Fruit fly (Drosophila melanogaster) whole organism, wandering third instar larva: Measurements from ENCODE around the gene CG1077.

Experiments
- Abd-B ChIP-seq: fragments of >200 bp; optimal IDR thresholded peaks from 2 replicates; lab custom pipeline; 2017; ENCODE audit warnings: missing biosample characterization, missing genetic modification characterization
- CG9705 ChIP-seq: fragments of 200-800 bp; sonication (Bioruptor generic); optimal IDR thresholded peaks from 2 replicates; lab custom pipeline; 2018; ENCODE audit warnings: missing biosample characterization, mild to moderate bottlenecking, missing genetic modification characterization
- CrebA ChIP-seq: fragments of 200-800 bp; sonication (Bioruptor generic); optimal IDR thresholded peaks from 2 replicates; lab custom pipeline; 2016; ENCODE audit warnings: missing biosample characterization, mild to moderate bottlenecking, missing genetic modification characterization, borderline replicate concordance
- Dfd ChIP-seq: fragments of >200 bp; optimal IDR thresholded peaks from 2 replicates; lab custom pipeline; 2017; ENCODE audit warnings: missing biosample characterization, missing genetic modification characterization
- Dif ChIP-seq: fragments of 200-275, 200-300 bp; sonication (Bioruptor generic); optimal IDR thresholded peaks from 2 replicates; lab custom pipeline; 2018; ENCODE audit warnings: missing biosample characterization, missing genetic modification characterization; ENCODE audit not compliant: partially characterized antibody
- GATAd ChIP-seq: sonication (Bioruptor generic); optimal IDR thresholded peaks from 2 replicates; lab custom pipeline; 2016; ENCODE audit warnings: missing biosample characterization, missing genetic modification characterization
- HLH106 ChIP-seq: fragments of 200-800 bp; optimal IDR thresholded peaks from 3 replicates; lab custom pipeline; 2019; ENCODE audit warnings: missing biosample characterization, mild to moderate bottlenecking, missing genetic modification characterization, moderate library complexity
- Hnf4 ChIP-seq: fragments of 200-800 bp; sonication (Bioruptor generic); optimal IDR thresholded peaks from 2 replicates; lab custom pipeline; 2016; ENCODE audit warnings: missing biosample characterization, mild to moderate bottlenecking, missing genetic modification characterization
- Hr78 ChIP-seq: fragments of >200 bp; optimal IDR thresholded peaks from 2 replicates; lab custom pipeline; 2017; ENCODE audit warnings: missing biosample characterization, missing genetic modification characterization
- Hr83 ChIP-seq: fragments of 200-300 bp; sonication (Bioruptor generic); optimal IDR thresholded peaks from 2 replicates; lab custom pipeline; 2016; ENCODE audit warnings: missing biosample characterization, mild to moderate bottlenecking, missing genetic modification characterization, moderate library complexity; ENCODE audit not compliant: poor library complexity, severe bottlenecking
- Jra ChIP-seq: sonication (Bioruptor generic); optimal IDR thresholded peaks from 2 replicates; lab custom pipeline; 2016; ENCODE audit warnings: missing biosample characterization, missing genetic modification characterization
- Myc ChIP-seq: fragments of >200 bp; optimal IDR thresholded peaks from 2 replicates; lab custom pipeline; 2017
- N ChIP-seq: fragments of >200 bp; optimal IDR thresholded peaks from 2 replicates; lab custom pipeline; 2018; ENCODE audit warnings: missing biosample characterization, missing external identifiers, missing genetic modification characterization
- OdsH ChIP-seq: fragments of 200-800 bp; sonication (Bioruptor generic); optimal IDR thresholded peaks from 2 replicates; lab custom pipeline; 2016; ENCODE audit warnings: missing biosample characterization, mild to moderate bottlenecking, missing genetic modification characterization
- Sp1 ChIP-seq: fragments of 200-800 bp; sonication (Bioruptor generic); optimal IDR thresholded peaks from 3 replicates; lab custom pipeline; 2019; ENCODE audit warnings: missing biosample characterization, mild to moderate bottlenecking, missing genetic modification characterization, moderate library complexity
- Vsx2 ChIP-seq: fragments of 200-300, 225-300 bp; sonication (Bioruptor generic); optimal IDR thresholded peaks from 2 replicates; lab custom pipeline; 2018; ENCODE audit warnings: missing biosample characterization, missing genetic modification characterization; ENCODE audit not compliant: partially characterized antibody
- br ChIP-seq: fragments of 200-800 bp; sonication (Bioruptor generic); optimal IDR thresholded peaks from 2 replicates; lab custom pipeline; 2016; ENCODE audit warnings: missing biosample characterization, missing genetic modification characterization
- brk ChIP-seq: fragments of 200-800 bp; sonication (Bioruptor generic); optimal IDR thresholded peaks from 2 replicates; lab custom pipeline; 2016; ENCODE audit warnings: missing biosample characterization, mild to moderate bottlenecking, missing genetic modification characterization
- dl ChIP-seq, 2 experiments: fragments of 175-275, 200-275 bp in 1 of 2; fragments of 200-275 bp in 1 of 2; sonication (Bioruptor generic); optimal IDR thresholded peaks; lab custom pipeline; 2018; ENCODE audit warnings: mild to moderate bottlenecking in 2 of 2, missing biosample characterization in 2 of 2, missing genetic modification characterization in 2 of 2, moderate library complexity in 2 of 2; ENCODE audit not compliant: partially characterized antibody in 2 of 2, insufficient read depth in 1 of 2
- dsf ChIP-seq: sonication (Bioruptor generic); optimal IDR thresholded peaks from 2 replicates; lab custom pipeline; 2016; ENCODE audit warnings: missing biosample characterization, missing genetic modification characterization, borderline replicate concordance
- ey ChIP-seq: fragments of 200-800 bp; sonication (Bioruptor generic); optimal IDR thresholded peaks from 2 replicates; lab custom pipeline; 2016; ENCODE audit warnings: missing biosample characterization, missing genetic modification characterization
- fru ChIP-seq: fragments of 200-800 bp; sonication (Bioruptor generic); optimal IDR thresholded peaks from 3 replicates; lab custom pipeline; 2016; ENCODE audit warnings: missing biosample characterization, mild to moderate bottlenecking, missing genetic modification characterization
- h ChIP-seq: fragments of 200-800 bp; sonication (Bioruptor generic); optimal IDR thresholded peaks from 3 replicates; lab custom pipeline; 2016; ENCODE audit warnings: missing biosample characterization, mild to moderate bottlenecking, missing genetic modification characterization
- lola ChIP-seq: fragments of >200 bp; optimal IDR thresholded peaks from 2 replicates; lab custom pipeline; 2017; ENCODE audit warnings: missing biosample characterization, missing genetic modification characterization
- pan ChIP-seq: fragments of >200 bp; optimal IDR thresholded peaks from 2 replicates; lab custom pipeline; 2017
- psq ChIP-seq: fragments of 200-800 bp; sonication (Bioruptor generic); optimal IDR thresholded peaks from 3 replicates; lab custom pipeline; 2017; ENCODE audit warnings: missing biosample characterization, mild to moderate bottlenecking, missing genetic modification characterization, moderate library complexity
- rgr ChIP-seq: fragments of 200-800 bp; sonication (Bioruptor generic); optimal IDR thresholded peaks from 3 replicates; lab custom pipeline; 2016; ENCODE audit warnings: missing biosample characterization, mild to moderate bottlenecking, missing genetic modification characterization
- sage ChIP-seq: fragments of 200-800 bp; sonication (Bioruptor generic); optimal IDR thresholded peaks from 2 replicates; lab custom pipeline; 2016; ENCODE audit warnings: missing biosample characterization, mild to moderate bottlenecking, missing genetic modification characterization
- sv ChIP-seq: fragments of 200-800 bp; sonication (Bioruptor generic); optimal IDR thresholded peaks from 3 replicates; lab custom pipeline; 2016; ENCODE audit warnings: missing biosample characterization, missing genetic modification characterization
- tai ChIP-seq: sonication (Bioruptor generic); optimal IDR thresholded peaks from 2 replicates; lab custom pipeline; 2016; ENCODE audit warnings: missing biosample characterization, missing genetic modification characterization
- usp ChIP-seq: fragments of >200 bp; optimal IDR thresholded peaks from 2 replicates; lab custom pipeline; 2017; ENCODE audit warnings: missing biosample characterization, missing genetic modification characterization
- woc ChIP-seq: sonication (Bioruptor generic); optimal IDR thresholded peaks from 2 replicates; lab custom pipeline; 2016; ENCODE audit warnings: missing biosample characterization, mild to moderate bottlenecking, missing genetic modification characterization

CG1077 gene

DNA sequence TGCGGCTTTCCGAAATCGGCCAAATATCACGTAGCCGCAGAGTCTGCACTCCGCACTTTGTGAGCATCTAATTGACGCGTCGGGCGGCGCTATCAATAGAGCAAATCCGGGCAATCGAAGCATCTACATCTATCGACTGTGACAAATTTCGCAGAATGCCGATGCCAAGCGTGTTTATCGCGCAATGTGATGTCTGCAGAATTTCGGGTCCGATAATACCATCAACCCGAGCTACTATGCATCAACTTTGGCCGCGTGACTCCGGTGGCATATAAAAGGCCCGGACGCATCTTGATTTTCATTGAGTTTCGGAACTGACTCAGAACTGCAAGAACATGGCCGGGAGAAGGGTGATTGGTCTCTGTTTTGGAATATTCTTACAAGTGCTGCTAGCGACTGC lies at the start of gene CG1077:
Gene CG1077, plus strand, starts transcription at position 301 of the 400 bp plus-strand sequence.
- no peak for TF ChIP-seq fru (GFP tag; lab: Kevin White, UChicago)
- TF ChIP-seq usp (GFP tag; lab: Kevin White, UChicago) = no peak
- no peak for TF ChIP-seq Vsx2
- no peak for TF ChIP-seq N (GFP tag; lab: Kevin White, UChicago)
- TF ChIP-seq OdsH (GFP tag; lab: Kevin White, UChicago) = no peak
- TF ChIP-seq Sp1 = no peak
- no peak for TF ChIP-seq Myc (lab: Kevin White, UChicago)
- TF ChIP-seq ey (GFP tag; lab: Kevin White, UChicago) = no peak
- TF ChIP-seq br = no peak
- TF ChIP-seq dsf (GFP tag; lab: Kevin White, UChicago) = no peak
- no peak for TF ChIP-seq GATAd (GFP tag; lab: Kevin White, UChicago)
- no peak for TF ChIP-seq rgr (GFP tag; lab: Kevin White, UChicago)
- TF ChIP-seq sage (GFP tag; lab: Kevin White, UChicago) = no peak
- no peak for TF ChIP-seq Dfd
- TF ChIP-seq Jra = no peak
- no peak for TF ChIP-seq Hr78 (GFP tag; lab: Kevin White, UChicago)
- no peak for TF ChIP-seq tai (GFP tag; lab: Kevin White, UChicago)
- TF ChIP-seq dl (GFP tag; optimal IDR thresholded peaks at IDR 0.05; lab: Kevin White, UChicago; ENCODE audit: insufficient read depth in 1 of 2, partially characterized antibody in 2 of 2) = no peak
- TF ChIP-seq, all 38 proteins: peak for 0

DNA sequence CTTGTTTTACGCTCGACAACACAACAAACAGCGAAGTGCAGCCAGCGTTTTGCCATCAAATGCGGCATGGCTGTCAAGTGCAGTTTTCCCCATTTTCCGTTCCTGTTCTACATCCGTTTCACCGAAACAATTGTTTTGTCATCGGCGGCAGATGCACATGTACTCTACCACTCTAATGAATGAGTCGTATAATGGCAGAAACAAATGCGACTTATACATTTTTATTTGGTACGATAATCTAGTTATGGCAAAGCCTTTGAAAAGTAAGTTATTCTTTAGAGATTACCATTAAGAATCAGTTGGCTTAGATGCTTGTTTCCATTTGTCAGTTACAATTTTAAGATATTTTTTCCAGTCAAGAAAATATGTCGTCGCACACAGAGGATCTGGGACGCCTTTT lies 45.0 kb upstream of the CG1077 start, which contains the start of gene Vha14-2:
Gene Vha14-2, plus strand, starts transcription at position 301 of the 400 bp plus-strand sequence.
- no peak for TF ChIP-seq HLH106 (tag; lab: Kevin White, UChicago)
- no peak for TF ChIP-seq fru (GFP tag; lab: Kevin White, UChicago)
- no peak for TF ChIP-seq CrebA
- no peak for TF ChIP-seq Dfd
- no peak for TF ChIP-seq Hr83 (GFP tag; lab: Kevin White, UChicago)
- TF ChIP-seq sage (GFP tag; lab: Kevin White, UChicago) = no peak
- no peak for TF ChIP-seq rgr (GFP tag; lab: Kevin White, UChicago)
- TF ChIP-seq GATAd (GFP tag; lab: Kevin White, UChicago) = no peak
- no peak for TF ChIP-seq usp (GFP tag; lab: Kevin White, UChicago)
- TF ChIP-seq woc = no peak
- TF ChIP-seq psq (GFP tag; lab: Kevin White, UChicago) = no peak
- TF ChIP-seq dsf (GFP tag; lab: Kevin White, UChicago) = no peak
- no peak for TF ChIP-seq h (GFP tag; lab: Kevin White, UChicago)
- no peak for TF ChIP-seq OdsH (GFP tag; lab: Kevin White, UChicago)

DNA sequence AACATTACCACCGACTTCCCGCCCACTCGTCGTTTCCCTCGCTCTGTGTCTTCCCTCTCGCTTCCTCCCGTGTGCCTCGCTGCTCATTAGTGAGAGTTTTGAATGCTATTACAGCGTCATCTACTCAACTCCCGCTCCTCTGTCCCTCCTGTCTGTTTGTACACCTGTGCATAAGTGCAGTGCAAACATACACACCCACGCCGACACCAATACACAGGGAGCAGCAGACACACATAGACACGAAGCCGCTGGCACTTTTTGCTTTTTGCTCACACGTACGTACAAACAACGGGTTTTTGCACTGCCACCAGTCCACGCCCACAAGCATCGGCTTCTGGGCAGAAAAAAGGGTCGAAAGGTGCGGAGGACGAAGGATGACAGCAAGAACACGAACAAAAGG lies 25.5 kb upstream of the CG1077 start:
- TF ChIP-seq N (GFP tag; lab: Kevin White, UChicago) (no peak), CG9705 (GFP tag; lab: Kevin White, UChicago) (no peak), h (GFP tag; lab: Kevin White, UChicago) (no peak), Sp1 (no peak), pan (lab: Kevin White, UChicago) (no peak), brk (no peak), Dif (GFP tag; lab: Kevin White, UChicago) (no peak)

DNA sequence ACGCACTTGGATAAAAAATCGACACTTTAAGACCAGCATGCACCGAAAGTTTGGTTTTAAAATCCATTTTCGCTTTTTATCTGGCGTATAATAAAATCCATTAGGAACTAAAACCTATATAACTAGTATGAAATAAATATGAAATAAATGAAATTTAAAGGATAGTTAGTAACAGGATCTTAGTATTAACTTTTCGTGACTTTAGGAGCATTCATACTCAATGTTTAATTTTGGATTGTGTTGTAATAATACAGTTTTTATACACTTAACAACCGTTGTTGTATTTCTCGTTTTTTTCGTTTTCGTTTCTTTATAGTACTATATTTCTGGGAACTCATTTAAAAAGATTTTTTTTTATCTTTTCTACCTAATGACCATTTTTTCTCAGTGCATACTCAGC lies 18.2 kb upstream of the CG1077 start:
- TF ChIP-seq usp (GFP tag; lab: Kevin White, UChicago) (no peak), fru (GFP tag; lab: Kevin White, UChicago) (no peak), OdsH (GFP tag; lab: Kevin White, UChicago) (no peak), sv (GFP tag; lab: Kevin White, UChicago) (no peak), br (no peak), Hr78 (GFP tag; lab: Kevin White, UChicago) (no peak), psq (GFP tag; lab: Kevin White, UChicago) (no peak), GATAd (GFP tag; lab: Kevin White, UChicago) (no peak), CG9705 (GFP tag; lab: Kevin White, UChicago) (no peak), lola (GFP tag; lab: Kevin White, UChicago) (no peak), Dfd (no peak), woc (no peak), Dif (GFP tag; lab: Kevin White, UChicago) (no peak), CrebA (no peak), Abd-B (GFP tag; lab: Kevin White, UChicago) (no peak), HLH106 (tag; lab: Kevin White, UChicago) (no peak), Vsx2 (no peak), Hnf4 (GFP tag; lab: Kevin White, UChicago) (no peak)
